Worm (Caenorhabditis elegans): ENCODE data around the gene cyn-1.

Gene cyn-1

ce11 chrV:14372774-14373173 lies 16.9 kb downstream of the cyn-1 start, which contains the start of gene unc-39:
Gene unc-39 (plus strand): TSS chrV:14373074.
- TF ChIP-seq pag-3 (tag; optimal IDR thresholded peaks at IDR 0.05; ENCODE audit: borderline replicate concordance, insufficient read depth) (no peak), ceh-8 (GFP tag; optimal IDR thresholded peaks at IDR 0.05) (no peak), zip-4 (GFP tag; optimal IDR thresholded peaks at IDR 0.05) (no peak), ceh-82 (tag; optimal IDR thresholded peaks at IDR 0.05) (no peak), sptf-1 (tag; optimal IDR thresholded peaks at IDR 0.05) (no peak), dsc-1 (tag; optimal IDR thresholded peaks at IDR 0.05) (no peak), ceh-90 (tag; optimal IDR thresholded peaks at IDR 0.05) (no peak), egl-13 (tag; optimal IDR thresholded peaks at IDR 0.05) (no peak), nhr-237 (tag; optimal IDR thresholded peaks at IDR 0.05) (no peak), mef-2 (tag; optimal IDR thresholded peaks at IDR 0.05) (no peak), blmp-1 (tag; optimal IDR thresholded peaks at IDR 0.05) (no peak), C16A3.4 (tag; optimal IDR thresholded peaks at IDR 0.05) (no peak)

DNA sequence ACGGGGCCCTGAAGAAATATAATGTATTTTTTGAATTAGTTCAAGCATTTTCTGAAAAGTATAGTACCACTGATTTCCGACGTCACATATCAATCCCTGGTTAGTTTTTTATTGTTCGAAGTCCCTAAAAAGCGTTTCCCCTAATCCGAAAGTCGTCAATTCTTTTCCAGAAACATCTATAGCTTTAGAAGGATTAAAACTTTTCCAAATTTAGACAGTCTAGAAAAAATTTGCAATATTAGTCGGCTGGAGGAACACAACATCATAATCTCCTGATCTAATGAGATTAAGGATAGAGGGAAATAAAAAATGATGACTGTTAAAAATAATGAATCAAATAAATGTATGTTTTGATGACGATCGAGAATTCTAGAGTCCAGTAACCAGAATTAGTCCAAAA lies 22.2 kb downstream of the cyn-1 start:
- no peak for TF ChIP-seq dpl-1 (GFP tag; optimal IDR thresholded peaks at IDR 0.05)
- TF ChIP-seq nhr-11 (tag; optimal IDR thresholded peaks at IDR 0.05) = no peak
- no peak for TF ChIP-seq lin-35 (GFP tag; optimal IDR thresholded peaks at IDR 0.05)
- TF ChIP-seq ceh-63 (GFP tag; optimal IDR thresholded peaks at IDR 0.05) = no peak
- TF ChIP-seq nhr-71 (tag; optimal IDR thresholded peaks at IDR 0.05) = no peak
- peak; percentile 85 for TF ChIP-seq dsc-1 (tag; optimal IDR thresholded peaks at IDR 0.05)
- TF ChIP-seq pax-3 (tag; optimal IDR thresholded peaks at IDR 0.05) = peak; percentile 13
- TF ChIP-seq nhr-20 (tag; optimal IDR thresholded peaks at IDR 0.05) = no peak
- TF ChIP-seq hlh-17 (GFP tag; optimal IDR thresholded peaks at IDR 0.05; ENCODE audit: borderline replicate concordance) = no peak
- TF ChIP-seq hlh-4 (tag; optimal IDR thresholded peaks at IDR 0.05) = no peak
- no peak for TF ChIP-seq ama-1 (optimal IDR thresholded peaks at IDR 0.05)
- TF ChIP-seq aha-1 (tag; optimal IDR thresholded peaks at IDR 0.05) = no peak

DNA sequence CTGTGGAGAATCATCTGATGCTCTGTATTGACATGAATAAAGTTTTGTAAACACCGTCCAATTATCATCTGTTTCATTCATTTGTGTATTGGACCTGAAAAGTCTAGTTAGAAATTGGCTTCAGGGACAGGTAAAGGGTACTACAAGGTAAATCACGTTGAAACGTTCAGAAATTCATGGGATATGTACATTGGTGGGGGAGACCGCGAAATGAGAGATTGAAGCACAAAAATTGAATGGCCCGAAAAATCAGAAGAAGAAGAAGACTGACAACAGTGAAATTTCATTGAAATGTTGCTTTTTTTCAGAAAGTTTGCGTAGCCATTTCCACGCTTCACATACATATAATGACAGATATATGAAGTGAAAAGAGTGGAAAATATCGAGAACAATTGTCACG lies 23.1 kb downstream of the cyn-1 start, which contains the start of gene npr-43:
TSS of gene npr-43 (minus strand) at position 101 of the 400 bp plus-strand sequence.
- no peak for TF ChIP-seq fkh-8 (tag; optimal IDR thresholded peaks at IDR 0.05)
- TF ChIP-seq nhr-19 (GFP tag; conservative IDR thresholded peaks at IDR 0.05) = no peak

ce11 chrV:14380242-14380641 lies 24.4 kb downstream of the cyn-1 start:
- peak; percentile 55 for TF ChIP-seq hlh-4 (tag; optimal IDR thresholded peaks at IDR 0.05)
- TF ChIP-seq fkh-8 (tag; optimal IDR thresholded peaks at IDR 0.05) = peak; percentile 8
- TF ChIP-seq pax-3 (tag; optimal IDR thresholded peaks at IDR 0.05) = peak; percentile 4
- TF ChIP-seq nhr-71 (tag; optimal IDR thresholded peaks at IDR 0.05) = peak; percentile 10
- TF ChIP-seq ces-1 (GFP tag; optimal IDR thresholded peaks at IDR 0.05) = no peak
- TF ChIP-seq efl-1 (optimal IDR thresholded peaks at IDR 0.05) = no peak
- TF ChIP-seq efl-1 (GFP tag; optimal IDR thresholded peaks at IDR 0.05 in 1 of 2) = no peak

- TF ChIP-seq lin-14 (GFP tag; optimal IDR thresholded peaks at IDR 0.05) (no peak), ceh-82 (tag; optimal IDR thresholded peaks at IDR 0.05) (no peak), sox-4 (tag; optimal IDR thresholded peaks at IDR 0.05) (no peak), lin-35 (GFP tag; optimal IDR thresholded peaks at IDR 0.05) (no peak), rnt-1 (tag; optimal IDR thresholded peaks at IDR 0.05) (no peak), ceh-8 (GFP tag; optimal IDR thresholded peaks at IDR 0.05) (no peak), efl-3 (GFP tag; optimal IDR thresholded peaks at IDR 0.05) (no peak), nhr-11 (tag; optimal IDR thresholded peaks at IDR 0.05) (no peak)
Measured at ce11 chrV:14391830-14392229, 36.0 kb downstream of the cyn-1 start, which contains the start of gene C15H11.10. Gene C15H11.10 (plus strand): TSS chrV:14392130.

DNA sequence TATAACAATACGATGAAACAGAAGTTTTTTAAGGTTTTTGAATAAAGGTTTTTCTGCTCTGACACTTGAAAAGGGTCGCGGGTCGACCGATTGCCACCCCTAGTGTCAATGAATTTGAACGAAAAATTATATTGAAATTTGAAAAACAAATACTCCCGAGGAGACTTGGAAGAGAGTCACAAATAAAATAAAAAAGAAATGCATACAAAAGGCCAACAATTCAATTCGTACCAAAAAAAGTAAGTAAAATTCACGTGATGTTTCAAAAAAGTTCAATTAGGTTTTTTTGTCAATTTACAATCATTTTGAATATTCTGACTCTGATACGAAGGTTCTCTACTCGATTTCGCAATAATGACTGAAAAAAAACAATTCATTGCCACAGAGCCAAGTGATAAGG lies 37.6 kb downstream of the cyn-1 start, which contains the start of gene C15H11.1:
TSS of gene C15H11.1 (plus strand) at position 301 of the 400 bp plus-strand sequence.
- TF ChIP-seq ets-5 (GFP tag; IDR thresholded peaks at IDR 0.05) = no peak
- TF ChIP-seq tlp-1 (tag; optimal IDR thresholded peaks at IDR 0.05) = no peak
- no peak for TF ChIP-seq nhr-90 (tag; optimal IDR thresholded peaks at IDR 0.05; ENCODE audit: poor library complexity)
- no peak for TF ChIP-seq nhr-85 (tag)
- TF ChIP-seq nhr-19 (GFP tag; conservative IDR thresholded peaks at IDR 0.05) = no peak

Data from whole organism, L1 larva.